Fruit fly (Drosophila melanogaster): ENCODE data around the gene Droj2.

Droj2 gene

DNA sequence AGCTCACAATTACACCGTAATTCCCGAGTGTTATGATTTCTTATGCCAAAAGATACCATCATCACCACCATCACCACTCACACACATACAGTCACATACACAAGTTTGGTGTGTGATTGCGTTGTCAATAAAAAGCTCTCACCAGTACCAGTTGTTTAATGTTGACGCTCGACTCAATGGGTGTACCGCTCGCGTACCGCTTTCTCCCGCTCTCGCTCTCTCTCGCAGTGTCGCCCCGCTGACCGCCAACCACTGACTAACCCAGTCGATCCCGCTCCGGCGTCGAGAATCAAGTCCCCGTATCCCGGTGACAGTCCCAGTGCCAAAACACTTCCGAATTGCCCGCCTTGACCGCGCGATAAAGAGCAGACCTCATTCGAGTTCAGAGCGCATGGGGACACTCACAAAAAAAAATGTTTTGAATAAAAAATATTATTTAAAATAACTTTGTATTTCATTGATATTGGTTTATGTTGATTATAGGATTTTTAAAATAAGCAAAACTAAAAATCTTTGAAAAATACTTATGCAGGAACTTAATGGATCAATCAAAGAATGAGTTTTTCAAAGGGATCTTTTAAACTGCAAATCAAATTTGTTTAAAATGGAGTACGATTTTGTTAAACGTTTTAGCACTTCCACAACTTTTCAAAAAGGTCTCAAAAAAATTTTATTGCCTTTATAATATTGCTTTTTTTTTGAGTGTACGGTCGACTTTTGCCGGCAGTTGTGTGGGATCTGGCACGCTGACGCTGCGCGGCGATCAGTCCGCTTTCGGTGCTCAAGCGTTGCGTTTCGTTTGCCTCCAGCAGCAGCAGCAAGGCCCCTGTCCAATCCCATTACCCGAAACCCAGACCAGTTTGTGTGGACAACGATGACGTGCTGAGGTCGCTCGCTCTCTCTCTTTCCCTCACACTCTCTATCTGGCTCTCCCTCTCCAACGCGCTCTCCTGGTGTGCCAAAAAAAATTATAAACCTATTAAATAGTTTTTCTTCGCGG is 17.4 kb upstream of the Droj2 start, which contains the start of gene Dic1 (continued):
- TF ChIP-seq ind (GFP tag; optimal IDR thresholded peaks at IDR 0.05) = peak; percentile 95
- TF ChIP-seq CG18476 (GFP tag; optimal IDR thresholded peaks at IDR 0.05) = peak; percentile 95
- no peak; the same call in 1 of the 2 replicates for TF ChIP-seq amos (GFP tag; IDR thresholded peaks at IDR 0.05; ENCODE audit: partially characterized antibody)
- peak; percentile 78; the same call in 1 of the 2 replicates for TF ChIP-seq sens-2 (GFP tag; IDR thresholded peaks at IDR 0.05)
- peak; percentile 75 for TF ChIP-seq CG8290 (GFP tag; optimal IDR thresholded peaks at IDR 0.05)
- TF ChIP-seq CG8290 (tag; optimal IDR thresholded peaks at IDR 0.05) = peak in 1 of 2 experiments; percentile 74
- TF ChIP-seq hb (GFP tag; IDR thresholded peaks at IDR 0.05; ENCODE audit: partially characterized antibody) = no peak
- TF ChIP-seq sna (GFP tag; IDR thresholded peaks at IDR 0.05; ENCODE audit: partially characterized antibody) = 0 out of 2 replicates have a peak, but pooled peaks have one; percentile 36
- peak; percentile 50 for TF ChIP-seq CG4360 (GFP tag; IDR thresholded peaks at IDR 0.05)
- peak; percentile 93 for TF ChIP-seq slbo (GFP tag; IDR thresholded peaks at IDR 0.05)
- peak; percentile 86 for TF ChIP-seq CG12744 (GFP tag; optimal IDR thresholded peaks at IDR 0.05)
- peak; percentile 84 for TF ChIP-seq corto (GFP tag; optimal IDR thresholded peaks at IDR 0.05)
- peak; percentile 95 for TF ChIP-seq Fer2 (tag; optimal IDR thresholded peaks at IDR 0.05)
- peak; percentile 90; the same call in 3 of the 4 replicates for TF ChIP-seq chinmo (GFP tag; IDR thresholded peaks at IDR 0.05; ENCODE audit: partially characterized antibody)
- TF ChIP-seq Ssrp (tag; optimal IDR thresholded peaks at IDR 0.05) = peak; percentile 97
- TF ChIP-seq eve (GFP tag; optimal IDR thresholded peaks at IDR 0.05) = peak in 1 of 2 experiments; percentile 97
- peak; percentile 93 for TF ChIP-seq HLH54F (GFP tag; optimal IDR thresholded peaks at IDR 0.05)
- TF ChIP-seq schlank (tag; optimal IDR thresholded peaks at IDR 0.05) = peak; percentile 91
- peak; percentile 65 for TF ChIP-seq GATAe (GFP tag; conservative IDR thresholded peaks at IDR 0.05)
- peak; percentile 90 for TF ChIP-seq CG8359 (GFP tag; optimal IDR thresholded peaks at IDR 0.05; ENCODE audit: borderline replicate concordance)
- peak; percentile 76 for TF ChIP-seq en (GFP tag; optimal IDR thresholded peaks at IDR 0.05)
- peak; percentile 51; the same call in 1 of the 2 replicates for TF ChIP-seq CG42726 (GFP tag; IDR thresholded peaks at IDR 0.05; ENCODE audit: partially characterized antibody)
- TF ChIP-seq Hr3 (GFP tag; optimal IDR thresholded peaks at IDR 0.05) = peak; percentile 96
- TF ChIP-seq Lhr (GFP tag; optimal IDR thresholded peaks at IDR 0.05) = peak; percentile 79
- peak; percentile 61; the same call in 1 of the 2 replicates for TF ChIP-seq CG8765 (GFP tag; IDR thresholded peaks at IDR 0.05)
- TF ChIP-seq CG4707 (GFP tag; optimal IDR thresholded peaks at IDR 0.05) = peak; percentile 77
- TF ChIP-seq lilli (GFP tag; optimal IDR thresholded peaks at IDR 0.05) = peak; percentile 97
- no peak; the same call in 1 of the 2 replicates for TF ChIP-seq peb (GFP tag; IDR thresholded peaks at IDR 0.05)
- TF ChIP-seq gcm (GFP tag; optimal IDR thresholded peaks at IDR 0.05) = peak; percentile 95
- peak; percentile 100 for TF ChIP-seq CG12769 (tag; optimal IDR thresholded peaks at IDR 0.05)
- peak; percentile 83 for TF ChIP-seq sd (tag; optimal IDR thresholded peaks at IDR 0.05)
- peak; percentile 92 for TF ChIP-seq sug (tag; optimal IDR thresholded peaks at IDR 0.05)
- TF ChIP-seq slou (GFP tag; optimal IDR thresholded peaks at IDR 0.05) = peak; percentile 95
- peak; percentile 98 for TF ChIP-seq Med (GFP tag)
- peak; percentile 87 for TF ChIP-seq Nf-YC (tag; optimal IDR thresholded peaks at IDR 0.05)
- peak; percentile 84 for TF ChIP-seq emc (GFP tag; optimal IDR thresholded peaks at IDR 0.05)
- TF ChIP-seq zen (tag; optimal IDR thresholded peaks at IDR 0.05) = peak; percentile 93
- TF ChIP-seq CG8388 (GFP tag; optimal IDR thresholded peaks at IDR 0.05) = peak; percentile 96
- TF ChIP-seq tll (GFP tag; optimal IDR thresholded peaks at IDR 0.05) = peak in 1 of 2 experiments; percentile 64
- TF ChIP-seq jigr1 (GFP tag; IDR thresholded peaks at IDR 0.05) = peak; percentile 86
- TF ChIP-seq Taf1 (GFP tag; IDR thresholded peaks at IDR 0.05) = peak; percentile 76
- TF ChIP-seq tio (GFP tag; optimal IDR thresholded peaks at IDR 0.05) = peak; percentile 98
- TF ChIP-seq dan (GFP tag; IDR thresholded peaks at IDR 0.05) = no peak
- peak; percentile 98 for TF ChIP-seq lab (GFP tag; optimal IDR thresholded peaks at IDR 0.05)
- no peak for TF ChIP-seq mld (GFP tag; IDR thresholded peaks at IDR 0.05; ENCODE audit: partially characterized antibody)
- TF ChIP-seq Awh (GFP tag; IDR thresholded peaks at IDR 0.05) = peak; percentile 72
